Worm (Caenorhabditis elegans): ENCODE measurements around the gene flr-4.

DNA sequence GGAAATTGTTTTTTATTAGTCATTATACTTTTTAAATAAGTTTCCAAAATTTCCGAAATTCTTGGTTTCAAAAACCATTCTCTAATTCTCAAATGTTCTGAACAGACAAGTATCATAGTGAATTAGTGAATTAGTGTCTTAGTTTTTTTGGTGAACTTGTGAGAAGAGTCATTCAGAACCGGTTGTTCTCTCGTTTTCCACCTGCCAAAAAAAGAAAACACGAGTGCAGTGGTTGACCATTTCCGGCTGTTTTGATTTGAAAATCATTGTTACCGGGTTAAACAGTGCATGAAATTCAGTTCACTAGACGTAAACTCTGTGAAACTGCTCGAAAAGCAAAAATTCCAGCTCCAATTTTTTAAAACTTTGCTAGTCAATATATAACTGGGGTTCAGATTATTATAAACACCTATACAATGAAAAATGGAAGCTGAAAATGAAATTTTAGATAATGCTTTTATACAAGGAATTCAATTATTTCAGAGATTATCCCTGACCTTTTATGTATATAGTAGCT, 49.4 kb upstream of the flr-4 start:
- no peak for TF ChIP-seq ama-1 (optimal IDR thresholded peaks at IDR 0.05)
- TF ChIP-seq snpc-4 (tag; optimal IDR thresholded peaks at IDR 0.05) = no peak
- TF ChIP-seq pqm-1 (tag; optimal IDR thresholded peaks at IDR 0.05) = no peak
- TF ChIP-seq egl-27 (tag; optimal IDR thresholded peaks at IDR 0.05) = no peak
- no peak for TF ChIP-seq ZK546.5 (tag; optimal IDR thresholded peaks at IDR 0.05)
- TF ChIP-seq nhr-76 (tag; optimal IDR thresholded peaks at IDR 0.05) = no peak
- TF ChIP-seq nhr-28 (tag; optimal IDR thresholded peaks at IDR 0.05) = no peak

All from whole organism, L4 larva.